Fruit fly (Drosophila melanogaster) whole organism, embryonic: ENCODE results near the gene CG42324.

Experiments
- CG12236 ChIP-seq: fragments of 200-800 bp; sonication (Bioruptor generic); optimal IDR thresholded peaks from 2 replicates; lab custom pipeline; 2016; ENCODE audit warnings: missing biosample characterization, missing genetic modification characterization
- CG17802 ChIP-seq: fragments of 200-800 bp; sonication (Bioruptor generic); optimal IDR thresholded peaks from 2 replicates; lab custom pipeline; 2018; ENCODE audit warnings: missing biosample characterization, mild to moderate bottlenecking, missing genetic modification characterization, moderate library complexity
- CG2875 ChIP-seq: fragments of 200-800 bp; sonication (Bioruptor generic); optimal IDR thresholded peaks from 2 replicates; lab custom pipeline; 2017; ENCODE audit warnings: missing biosample characterization, mild to moderate bottlenecking, missing genetic modification characterization, missing genetic modification reagents
- D ChIP-seq, 2 experiments: fragments of 200-800 bp in 1 of 2; fragments of >200 bp in 1 of 2; sonication (Bioruptor generic) in 1 of 2; optimal IDR thresholded peaks; 2 replicates in 1 of 2; 3 replicates in 1 of 2; lab custom pipeline; 2017; ENCODE audit warnings: mild to moderate bottlenecking in 1 of 2, missing biosample characterization in 1 of 2, missing genetic modification characterization in 1 of 2, missing genetic modification reagents in 1 of 2
- Dad ChIP-seq: fragments of 200-800 bp; sonication (Bioruptor generic); optimal IDR thresholded peaks from 3 replicates; lab custom pipeline; 2016; ENCODE audit warnings: missing biosample characterization, missing genetic modification characterization
- Dfd ChIP-seq, 2 experiments: fragments of >200 bp; optimal IDR thresholded peaks; 2 replicates each; lab custom pipeline; 2017; ENCODE audit warnings: missing biosample characterization in 2 of 2, missing genetic modification characterization in 2 of 2
- Fer2 ChIP-seq: fragments of 200-800 bp; sonication (Bioruptor generic); optimal IDR thresholded peaks from 2 replicates; lab custom pipeline; 2018; ENCODE audit warnings: missing biosample characterization, mild to moderate bottlenecking, missing genetic modification characterization, moderate library complexity
- Lim3 ChIP-seq: fragments of 200-800 bp; sonication (Bioruptor generic); IDR thresholded peaks from 2 replicates; pipeline ENCODE4 v1.3.6; 2022; ENCODE audit warnings: missing biosample characterization, missing genetic modification characterization

- TF ChIP-seq Dfd (GFP tag; optimal IDR thresholded peaks at IDR 0.05; lab: Kevin White, UChicago) (no peak), CG2875 (GFP tag; lab: Kevin White, UChicago) (no peak), Fer2 (tag; lab: Kevin White, UChicago) (no peak), D (optimal IDR thresholded peaks at IDR 0.05; lab: Kevin White, UChicago) (no peak), D (GFP tag; optimal IDR thresholded peaks at IDR 0.05; lab: Kevin White, UChicago) (no peak), Dad (GFP tag; lab: Kevin White, UChicago) (no peak), Lim3 (GFP tag; lab: Robert Waterston, UW) (no peak), CG17802 (tag; lab: Kevin White, UChicago) (no peak), CG12236 (GFP tag; lab: Kevin White, UChicago) (no peak)
Measured at dm6 chr3L:3523766-3524165, 51.5 kb downstream of the CG42324 start.
